Worm (Caenorhabditis elegans) whole organism, late embryonic: Measurements from ENCODE around the gene Y48A6C.4.

Experiments
- C38D4.7 ChIP-seq: fragments of 200-800 bp; sonication (Bioruptor generic); optimal IDR thresholded peaks from 2 replicates; lab custom pipeline; 2018; ENCODE audit warnings: mild to moderate bottlenecking, missing genetic modification characterization, moderate library complexity, missing compliant biosample characterization
- F13H6.1 ChIP-seq: sonication (generic microtip); optimal IDR thresholded peaks from 2 replicates; lab custom pipeline; 2016; ENCODE audit warnings: missing genetic modification characterization, missing compliant biosample characterization
- T23F11.4 ChIP-seq: fragments of 200-800 bp; sonication (Bioruptor generic); optimal IDR thresholded peaks from 2 replicates; lab custom pipeline; 2018; ENCODE audit warnings: mild to moderate bottlenecking, missing genetic modification characterization, missing compliant biosample characterization
- Y22D7AL.16 ChIP-seq: sonication (generic microtip); optimal IDR thresholded peaks from 2 replicates; lab custom pipeline; 2016; ENCODE audit warnings: missing genetic modification characterization, missing compliant biosample characterization
- ahr-1 ChIP-seq: sonication (generic microtip); optimal IDR thresholded peaks from 2 replicates; lab custom pipeline; 2016; ENCODE audit warnings: missing genetic modification characterization, missing compliant biosample characterization
- ama-1 ChIP-seq: fragments of 150-350 bp; optimal IDR thresholded peaks from 2 replicates; lab custom pipeline; 2014
- ceh-14 ChIP-seq: sonication (generic microtip); optimal IDR thresholded peaks from 2 replicates; lab custom pipeline; 2016; ENCODE audit warnings: missing genotype, missing genetic modification characterization, missing compliant biosample characterization
- ceh-19 ChIP-seq: fragments of 200-800 bp; sonication (Bioruptor generic); optimal IDR thresholded peaks from 2 replicates; lab custom pipeline; 2018; ENCODE audit warnings: mild to moderate bottlenecking, missing genetic modification characterization, missing compliant biosample characterization
- ceh-2 ChIP-seq: sonication (generic microtip); optimal IDR thresholded peaks from 2 replicates; lab custom pipeline; 2016; ENCODE audit warnings: missing genotype, missing genetic modification characterization, missing compliant biosample characterization
- ceh-22 ChIP-seq: sonication (generic microtip); optimal IDR thresholded peaks from 2 replicates; lab custom pipeline; 2017; ENCODE audit warnings: missing biosample characterization, missing genetic modification characterization
- ceh-31 ChIP-seq: sonication (generic microtip); optimal IDR thresholded peaks from 2 replicates; lab custom pipeline; 2016; ENCODE audit warnings: missing genetic modification characterization, missing compliant biosample characterization
- ceh-48 ChIP-seq: sonication (generic microtip); optimal IDR thresholded peaks from 2 replicates; lab custom pipeline; 2016; ENCODE audit warnings: missing genetic modification characterization, inconsistent platforms, missing compliant biosample characterization
- ceh-6 ChIP-seq: fragments of 200-800 bp; sonication (Bioruptor generic); optimal IDR thresholded peaks from 2 replicates; lab custom pipeline; 2018; ENCODE audit warnings: mild to moderate bottlenecking, missing genetic modification characterization, missing compliant biosample characterization
- dmd-4 ChIP-seq: sonication (generic microtip); optimal IDR thresholded peaks from 2 replicates; lab custom pipeline; 2016; ENCODE audit warnings: borderline replicate concordance, missing genetic modification characterization, missing compliant biosample characterization
- dve-1 ChIP-seq: sonication (generic microtip); optimal IDR thresholded peaks from 2 replicates; lab custom pipeline; 2017; ENCODE audit warnings: antibody characterized with exemption, mild to moderate bottlenecking, missing genetic modification characterization, missing compliant biosample characterization
- elt-2 ChIP-seq: sonication (generic microtip); optimal IDR thresholded peaks from 2 replicates; lab custom pipeline; 2016; ENCODE audit warnings: missing genetic modification reagents, missing genetic modification characterization, missing compliant biosample characterization
- elt-4 ChIP-seq: sonication (generic microtip); optimal IDR thresholded peaks from 2 replicates; lab custom pipeline; 2016; ENCODE audit warnings: missing genetic modification characterization, missing compliant biosample characterization
- ets-4 ChIP-seq: sonication (generic microtip); optimal IDR thresholded peaks from 2 replicates; lab custom pipeline; 2016; ENCODE audit warnings: missing genetic modification characterization, missing compliant biosample characterization
- fkh-6 ChIP-seq: sonication (generic microtip); optimal IDR thresholded peaks from 2 replicates; lab custom pipeline; 2016; ENCODE audit warnings: missing genetic modification characterization, missing compliant biosample characterization
- hlh-13 ChIP-seq: fragments of 200-800 bp; sonication (Bioruptor generic); optimal IDR thresholded peaks from 2 replicates; lab custom pipeline; 2018; ENCODE audit warnings: mild to moderate bottlenecking, missing genetic modification characterization, missing compliant biosample characterization
- hlh-15 ChIP-seq: sonication (generic microtip); optimal IDR thresholded peaks from 2 replicates; lab custom pipeline; 2016; ENCODE audit warnings: missing genetic modification characterization, missing compliant biosample characterization
- hlh-30 ChIP-seq: sonication (generic microtip); optimal IDR thresholded peaks from 2 replicates; lab custom pipeline; 2017; ENCODE audit warnings: antibody characterized with exemption, missing genetic modification characterization, missing compliant biosample characterization; ENCODE audit not compliant: insufficient read depth
- hlh-6 ChIP-seq: sonication (generic microtip); optimal IDR thresholded peaks from 2 replicates; lab custom pipeline; 2016; ENCODE audit warnings: missing genotype, missing genetic modification characterization, missing compliant biosample characterization
- lim-6 ChIP-seq: sonication (generic microtip); optimal IDR thresholded peaks from 2 replicates; lab custom pipeline; 2016; ENCODE audit warnings: missing genetic modification characterization, missing compliant biosample characterization
- lin-11 ChIP-seq: fragments of 200-800 bp; sonication (Bioruptor generic); optimal IDR thresholded peaks from 2 replicates; lab custom pipeline; 2018; ENCODE audit warnings: mild to moderate bottlenecking, missing genetic modification characterization, missing compliant biosample characterization
- madf-2 ChIP-seq: sonication (generic microtip); optimal IDR thresholded peaks from 2 replicates; lab custom pipeline; 2017; ENCODE audit warnings: missing genetic modification characterization, missing compliant biosample characterization
- mec-3 ChIP-seq: sonication (generic microtip); optimal IDR thresholded peaks from 2 replicates; lab custom pipeline; 2016; ENCODE audit warnings: borderline replicate concordance, missing genetic modification characterization, missing compliant biosample characterization
- nfya-1 ChIP-seq: sonication (generic microtip); optimal IDR thresholded peaks from 2 replicates; lab custom pipeline; 2017; ENCODE audit warnings: missing genetic modification characterization, mild to moderate bottlenecking, missing compliant biosample characterization, antibody characterized with exemption, moderate library complexity
- nhr-11 ChIP-seq: fragments of 150-350 bp; optimal IDR thresholded peaks from 2 replicates; lab custom pipeline; 2014; ENCODE audit warnings: missing biosample characterization, missing genetic modification characterization
- nhr-232 ChIP-seq: sonication (generic microtip); optimal IDR thresholded peaks from 2 replicates; lab custom pipeline; 2016; ENCODE audit warnings: missing genetic modification characterization, missing compliant biosample characterization
- pag-3 ChIP-seq: sonication (generic microtip); optimal IDR thresholded peaks from 2 replicates; lab custom pipeline; 2016; ENCODE audit warnings: missing compliant biosample characterization, missing genetic modification characterization, borderline replicate concordance
- pax-1 ChIP-seq: fragments of 150-350 bp; optimal IDR thresholded peaks from 2 replicates; lab custom pipeline; 2014; ENCODE audit warnings: missing biosample characterization, missing genetic modification characterization
- pha-2 ChIP-seq: sonication (generic microtip); optimal IDR thresholded peaks from 2 replicates; lab custom pipeline; 2017; ENCODE audit warnings: mild to moderate bottlenecking, missing genetic modification characterization, missing compliant biosample characterization
- pha-4 ChIP-seq: fragments of 150-350 bp; optimal IDR thresholded peaks from 2 replicates; lab custom pipeline; 2018; ENCODE audit warnings: missing biosample characterization, missing genetic modification reagents, missing genetic modification characterization
- pqm-1 ChIP-seq: sonication (generic microtip); optimal IDR thresholded peaks from 2 replicates; lab custom pipeline; 2016; ENCODE audit warnings: missing genetic modification characterization, missing compliant biosample characterization
- pros-1 ChIP-seq: fragments of 150-350 bp; optimal IDR thresholded peaks from 2 replicates; lab custom pipeline; 2014; ENCODE audit warnings: missing biosample characterization, missing genetic modification reagents, missing genetic modification characterization
- sox-2 ChIP-seq: fragments of 200-800 bp; sonication (Bioruptor generic); IDR thresholded peaks from 2 replicates; pipeline ENCODE4 v1.3.6; 2022; ENCODE audit warnings: missing genetic modification reagents, missing genetic modification characterization, missing compliant biosample characterization
- syd-9 ChIP-seq: sonication (generic microtip); optimal IDR thresholded peaks from 2 replicates; lab custom pipeline; 2016; ENCODE audit warnings: mild to moderate bottlenecking, missing genetic modification characterization, moderate library complexity, missing compliant biosample characterization
- tbx-7 ChIP-seq: sonication (generic microtip); optimal IDR thresholded peaks from 2 replicates; lab custom pipeline; 2016; ENCODE audit warnings: missing genotype, missing genetic modification characterization, missing compliant biosample characterization
- ttx-3 ChIP-seq: sonication (generic microtip); optimal IDR thresholded peaks from 2 replicates; lab custom pipeline; 2016; ENCODE audit warnings: missing genetic modification reagents, missing genetic modification characterization, missing compliant biosample characterization
- unc-42 ChIP-seq: sonication (generic microtip); optimal IDR thresholded peaks from 2 replicates; lab custom pipeline; 2016; ENCODE audit warnings: missing genotype, missing genetic modification characterization, missing compliant biosample characterization
- unc-86 ChIP-seq: sonication (generic microtip); optimal IDR thresholded peaks from 2 replicates; lab custom pipeline; 2016; ENCODE audit warnings: missing genetic modification characterization, missing compliant biosample characterization
- zip-5 ChIP-seq: sonication (generic microtip); optimal IDR thresholded peaks from 2 replicates; lab custom pipeline; 2016; ENCODE audit warnings: missing genetic modification characterization, missing compliant biosample characterization
- ztf-16 ChIP-seq: sonication (generic microtip); optimal IDR thresholded peaks from 2 replicates; lab custom pipeline; 2017; ENCODE audit warnings: missing genetic modification characterization, missing compliant biosample characterization

Y48A6C.4 gene

DNA sequence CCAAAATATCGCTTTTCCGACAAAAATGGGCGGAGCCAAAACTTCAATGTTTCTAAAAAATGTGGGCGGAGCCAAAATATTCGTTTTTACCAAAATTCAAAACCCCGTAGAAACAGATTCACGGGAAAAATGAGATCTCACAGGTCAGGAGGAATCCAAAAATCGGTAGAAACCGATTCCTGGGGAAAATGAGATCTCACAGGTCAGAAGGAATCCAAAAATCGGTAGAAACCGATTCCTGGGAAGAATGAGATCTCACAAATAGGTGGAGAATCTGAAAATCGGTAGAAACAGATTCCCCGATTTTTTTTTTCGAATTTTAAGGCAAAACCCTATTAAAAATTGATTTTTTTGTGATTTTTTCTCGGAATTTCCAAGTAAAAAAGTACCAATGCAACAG lies 26.1 kb upstream of the Y48A6C.4 start (continued):
- peak; percentile 0 for TF ChIP-seq ztf-16
- TF ChIP-seq fkh-6 (tag; lab: Kevin White, UChicago): peak; percentile 80
- TF ChIP-seq ets-4: peak; percentile 81
- TF ChIP-seq mec-3 (tag; lab: Kevin White, UChicago): peak; percentile 71
- TF ChIP-seq T23F11.4 (GFP tag; lab: Kevin White, UChicago): no peak
- TF ChIP-seq ceh-22 (tag; lab: Kevin White, UChicago): no peak
- no peak for TF ChIP-seq hlh-15 (tag; lab: Kevin White, UChicago)
- TF ChIP-seq lin-11 (tag; lab: Kevin White, UChicago): no peak
- peak; percentile 87 for TF ChIP-seq ceh-2

DNA sequence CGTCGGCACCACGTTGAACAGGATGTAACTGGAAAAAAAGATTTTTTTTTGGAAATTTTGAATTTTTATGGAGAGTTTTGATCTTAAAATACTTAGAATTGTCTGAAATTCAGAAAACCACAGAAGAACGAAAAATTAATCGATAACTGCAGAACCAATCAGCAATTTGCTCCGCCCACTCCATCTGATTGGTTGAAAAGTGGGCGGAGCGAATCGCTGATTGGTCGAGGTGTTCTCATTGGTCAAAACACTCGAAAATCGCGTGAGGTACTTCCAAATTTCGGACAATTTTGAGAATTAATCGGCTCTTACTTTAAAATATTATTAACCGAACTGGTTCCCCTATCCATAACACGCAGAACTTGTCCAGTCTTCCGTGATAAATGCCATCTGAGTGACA lies 23.9 kb upstream of the Y48A6C.4 start:
- TF ChIP-seq nfya-1 (tag; lab: Kevin White, UChicago): peak; percentile 74
- TF ChIP-seq lim-6 (tag; lab: Kevin White, UChicago): no peak
- TF ChIP-seq, all 69 proteins: peak for 1

DNA sequence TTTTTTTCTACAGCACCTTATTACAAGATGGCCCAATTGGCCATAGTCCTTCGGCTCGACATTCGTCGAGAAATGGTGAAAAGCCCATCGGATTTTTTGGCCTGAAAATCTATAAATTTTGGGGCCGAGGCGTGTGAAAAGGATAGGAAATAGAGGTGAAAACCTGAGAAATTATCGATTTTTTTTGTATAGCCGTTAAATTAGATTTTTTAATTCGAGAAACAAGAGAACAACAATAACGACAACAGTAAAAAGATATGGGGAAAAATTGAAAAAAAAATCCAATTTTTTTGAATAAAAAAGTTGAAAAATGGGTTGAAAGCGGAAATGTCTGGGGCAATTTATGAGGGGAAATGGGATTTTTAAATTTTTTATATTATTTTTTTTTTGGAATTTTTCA lies 19.7 kb upstream of the Y48A6C.4 start, which contains the start of gene hmt-1:
Gene hmt-1 (minus strand): TSS at position 101 of the 400 bp plus-strand sequence.
- TF ChIP-seq ceh-22 (tag; lab: Kevin White, UChicago) (no peak), fkh-6 (tag; lab: Kevin White, UChicago) (no peak), Y22D7AL.16 (tag; lab: Kevin White, UChicago) (no peak), ceh-14 (no peak), nfya-1 (tag; lab: Kevin White, UChicago) (no peak), syd-9 (tag; lab: Kevin White, UChicago) (no peak), T23F11.4 (GFP tag; lab: Kevin White, UChicago) (no peak), dve-1 (tag; lab: Kevin White, UChicago) (no peak), pax-1 (tag; lab: Kevin White, UChicago) (no peak), hlh-13 (GFP tag; lab: Kevin White, UChicago) (no peak), ahr-1 (tag; lab: Kevin White, UChicago) (no peak), ceh-48 (no peak), dmd-4 (no peak), ceh-6 (GFP tag; lab: Kevin White, UChicago) (no peak), hlh-6 (no peak), ceh-31 (tag; lab: Kevin White, UChicago) (no peak), pqm-1 (tag; lab: Kevin White, UChicago) (no peak), zip-5 (no peak), ttx-3 (tag; lab: Kevin White, UChicago) (no peak)

DNA sequence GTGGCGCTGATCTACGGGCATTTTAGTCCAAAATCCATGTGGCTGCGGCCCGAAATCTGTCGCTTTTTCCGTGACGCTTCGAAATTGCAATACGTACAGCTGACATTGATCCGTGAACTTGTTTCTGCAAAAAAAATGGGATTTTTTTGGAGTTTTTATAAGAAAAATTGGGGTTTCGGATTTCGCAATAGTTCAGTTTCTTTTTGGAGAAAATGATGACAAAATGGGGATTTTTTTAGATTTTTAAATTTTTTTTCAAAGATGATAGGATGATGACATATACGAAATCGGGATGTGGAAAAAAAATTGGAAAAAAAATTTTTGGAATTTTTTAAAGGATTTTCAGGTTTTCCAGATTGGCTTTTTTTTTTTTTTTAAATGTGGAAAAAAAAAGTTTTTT lies 18.4 kb upstream of the Y48A6C.4 start:
- TF ChIP-seq hlh-30 (tag; lab: Kevin White, UChicago) (no peak), ahr-1 (tag; lab: Kevin White, UChicago) (no peak), pha-2 (tag; lab: Kevin White, UChicago) (no peak), pros-1 (tag; lab: Kevin White, UChicago) (no peak), ceh-48 (no peak), mec-3 (tag; lab: Kevin White, UChicago) (no peak), ama-1 (lab: Kevin White, UChicago) (no peak)

DNA sequence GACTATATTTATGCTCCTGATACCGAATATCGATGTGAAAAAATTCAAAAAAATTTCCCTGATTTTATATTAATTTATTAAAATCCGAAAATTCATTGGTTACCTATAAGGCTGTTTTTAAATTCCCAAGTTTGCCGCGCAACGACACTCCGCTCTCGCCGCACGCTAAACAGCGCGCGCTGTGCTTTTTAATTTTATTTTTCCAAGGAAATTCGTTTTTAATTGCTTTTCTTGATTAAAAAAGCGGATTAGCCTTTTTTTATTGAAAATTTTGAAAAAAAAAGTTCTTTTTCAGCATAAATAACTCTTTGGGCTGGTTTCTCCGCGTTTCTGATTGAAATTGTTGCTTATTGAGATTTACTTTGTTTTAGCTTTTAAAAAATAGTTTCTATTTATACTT lies 12.3 kb upstream of the Y48A6C.4 start:
- TF ChIP-seq ttx-3 (tag; lab: Kevin White, UChicago) (no peak), hlh-15 (tag; lab: Kevin White, UChicago) (no peak), dmd-4 (no peak), ceh-14 (no peak), unc-42 (tag; lab: Kevin White, UChicago) (no peak), pha-4 (no peak), ceh-19 (GFP tag; lab: Kevin White, UChicago) (no peak)

DNA sequence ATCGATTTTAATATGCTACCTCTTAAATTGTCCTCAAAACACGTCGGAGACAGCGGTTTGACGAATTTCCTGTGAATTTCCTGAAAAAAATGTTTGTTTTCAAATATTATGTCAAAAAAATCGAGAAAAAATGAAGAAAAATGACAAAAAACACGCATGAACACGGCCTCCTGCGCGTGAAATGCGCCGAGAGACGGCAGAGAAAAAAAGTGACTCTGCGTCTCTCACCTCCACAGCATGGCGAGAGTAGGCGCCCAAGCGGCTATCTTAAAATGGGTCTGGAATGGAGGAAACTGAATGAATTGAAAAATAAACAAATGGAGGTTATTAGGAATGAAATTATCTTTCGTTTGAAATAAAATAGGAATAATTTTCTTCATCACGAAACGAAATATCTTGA lies 8.8 kb upstream of the Y48A6C.4 start:
- TF ChIP-seq pag-3 (no peak), F13H6.1 (tag; lab: Kevin White, UChicago) (no peak), unc-86 (peak; percentile 13), elt-2 (tag; lab: Kevin White, UChicago) (no peak), sox-2 (GFP tag; lab: Robert Waterston, UW) (no peak), dve-1 (tag; lab: Kevin White, UChicago) (no peak), C38D4.7 (GFP tag; lab: Kevin White, UChicago) (no peak), elt-4 (no peak), madf-2 (tag; lab: Kevin White, UChicago) (no peak), nhr-11 (tag; lab: Kevin White, UChicago) (no peak), hlh-30 (tag; lab: Kevin White, UChicago) (no peak), tbx-7 (tag; lab: Kevin White, UChicago) (no peak), pros-1 (tag; lab: Kevin White, UChicago) (no peak), ceh-6 (GFP tag; lab: Kevin White, UChicago) (no peak), nhr-232 (tag; lab: Kevin White, UChicago) (no peak)
